Worm (Caenorhabditis elegans) whole organism, L3 larva: Measurements from ENCODE around the gene tba-7.

Source experiments
- aly-2 ChIP-seq: fragments of 150-350 bp; optimal IDR thresholded peaks from 2 replicates; lab custom pipeline; 2014; ENCODE audit warnings: missing biosample characterization, missing genetic modification characterization
- ama-1 ChIP-seq: fragments of 150-350 bp; optimal IDR thresholded peaks from 2 replicates; lab custom pipeline; 2018
- fos-1 ChIP-seq: fragments of 150-350 bp; optimal IDR thresholded peaks from 2 replicates; lab custom pipeline; 2014; ENCODE audit warnings: missing biosample characterization, missing genetic modification characterization
- lin-15B ChIP-seq: fragments of 150-350 bp; optimal IDR thresholded peaks from 2 replicates; lab custom pipeline; 2014; ENCODE audit warnings: missing biosample characterization, missing genetic modification characterization
- nhr-12 ChIP-seq: fragments of 150-350 bp; optimal IDR thresholded peaks from 2 replicates; lab custom pipeline; 2014; ENCODE audit warnings: missing biosample characterization, missing genetic modification characterization
- nhr-76 ChIP-seq: fragments of 150-350 bp; sonication (generic microtip); optimal IDR thresholded peaks from 5 replicates; lab custom pipeline; 2014; ENCODE audit warnings: missing biosample characterization, missing genetic modification characterization
- nhr-77 ChIP-seq: fragments of 150-350 bp; optimal IDR thresholded peaks from 2 replicates; lab custom pipeline; 2014; ENCODE audit warnings: missing biosample characterization, missing genetic modification characterization
- snpc-4 ChIP-seq: fragments of 150-350 bp; optimal IDR thresholded peaks from 2 replicates; lab custom pipeline; 2014; ENCODE audit warnings: missing biosample characterization, missing genetic modification characterization

- TF ChIP-seq fos-1 (tag; lab: Kevin White, UChicago) (no peak), nhr-76 (tag; lab: Kevin White, UChicago) (no peak), snpc-4 (no peak), ama-1 (lab: Kevin White, UChicago) (no peak), nhr-77 (tag; lab: Kevin White, UChicago) (no peak), nhr-12 (tag; lab: Kevin White, UChicago) (no peak), lin-15B (tag; lab: Kevin White, UChicago) (no peak), aly-2 (tag; lab: Kevin White, UChicago) (no peak)
These were observed 31.1 kb upstream of the tba-7 start, which contains the start of gene Y47D3B.12 for ce11 chrIII:11402717-11403116.
